ENCODE assay signal across 7 worm cellular contexts in the genomic region with DNA sequence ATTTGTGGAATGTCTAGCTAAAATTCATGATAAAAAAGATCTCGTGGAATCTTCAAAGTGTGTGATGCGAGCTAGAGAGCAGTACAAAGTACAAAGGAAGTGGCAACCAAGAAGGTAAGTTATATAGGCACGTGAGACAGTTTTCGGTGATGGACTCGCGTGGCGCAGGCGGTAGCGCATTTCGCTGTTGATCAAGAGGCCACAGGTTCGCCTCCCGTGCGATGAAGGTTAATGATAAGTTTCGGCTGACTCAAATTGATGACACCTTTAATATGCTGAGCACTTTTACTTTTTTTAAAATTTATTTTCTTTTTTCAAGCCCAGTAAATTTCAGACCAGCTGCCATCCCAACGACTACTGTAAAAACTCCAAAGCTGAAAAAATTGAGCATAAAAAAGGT.
A peak's percentile ranks its signal among the peaks of the same experiment; 100 is the strongest.
TF ChIP-seq lines count a peak whose summit lies in the region.

No protein-coding gene starts in this region.

TF ChIP-seq in whole organism, L1 larva, 84 proteins besides CTCF, POLR2A, EP300 and RAD21 (continues in another document):
- TF ChIP-seq ama-1 (optimal IDR thresholded peaks at IDR 0.05; lab: Kevin White, UChicago) (no peak), nhr-85 (tag; lab: Kevin White, UChicago) (peak; percentile 70), ztf-4 (tag; optimal IDR thresholded peaks at IDR 0.05; lab: Kevin White, UChicago) (no peak), tlp-1 (tag; optimal IDR thresholded peaks at IDR 0.05; lab: Kevin White, UChicago) (no peak), mef-2 (tag; optimal IDR thresholded peaks at IDR 0.05; lab: Kevin White, UChicago) (no peak), C04F5.9 (tag; optimal IDR thresholded peaks at IDR 0.05; lab: Kevin White, UChicago) (no peak), hpl-2 (GFP tag; optimal IDR thresholded peaks at IDR 0.05; lab: Kevin White, UChicago) (no peak), snu-23 (GFP tag; optimal IDR thresholded peaks at IDR 0.05; lab: Kevin White, UChicago) (peak; percentile 39), aly-2 (tag; optimal IDR thresholded peaks at IDR 0.05; lab: Kevin White, UChicago) (no peak), lin-35 (GFP tag; optimal IDR thresholded peaks at IDR 0.05; lab: Kevin White, UChicago) (peak in 1 of 2 experiments; percentile 59), grh-1 (GFP tag; IDR thresholded peaks at IDR 0.05; lab: Robert Waterston, UW) (0 out of 2 replicates have a peak, but pooled peaks have one; percentile 15), aha-1 (tag; optimal IDR thresholded peaks at IDR 0.05; lab: Kevin White, UChicago) (no peak), F16B12.6 (tag; optimal IDR thresholded peaks at IDR 0.05; lab: Kevin White, UChicago) (no peak)

TF ChIP-seq in whole organism, L2 larva, 48 proteins besides CTCF, POLR2A, EP300 and RAD21:
- no peak for TF ChIP-seq elt-1 (tag; optimal IDR thresholded peaks at IDR 0.05; lab: Kevin White, UChicago)
- no peak for TF ChIP-seq zag-1 (tag; optimal IDR thresholded peaks at IDR 0.05; lab: Kevin White, UChicago)
- peak; percentile 18 for TF ChIP-seq nhr-21 (tag; optimal IDR thresholded peaks at IDR 0.05; lab: Kevin White, UChicago)
- TF ChIP-seq sma-9 (GFP tag; optimal IDR thresholded peaks at IDR 0.05; lab: Kevin White, UChicago) = peak; percentile 50
- no peak for TF ChIP-seq sma-9 (tag; optimal IDR thresholded peaks at IDR 0.05; lab: Kevin White, UChicago)
- TF ChIP-seq fos-1 (tag; optimal IDR thresholded peaks at IDR 0.05; lab: Kevin White, UChicago) = peak; percentile 62
- peak; percentile 29 for TF ChIP-seq sma-3 (GFP tag; optimal IDR thresholded peaks at IDR 0.05; lab: Kevin White, UChicago)
- TF ChIP-seq ama-1 (optimal IDR thresholded peaks at IDR 0.05; lab: Kevin White, UChicago) = no peak
- no peak for TF ChIP-seq nhr-129 (tag; optimal IDR thresholded peaks at IDR 0.05; lab: Kevin White, UChicago)
- no peak for TF ChIP-seq Y55F3AM.14 (GFP tag; optimal IDR thresholded peaks at IDR 0.05; lab: Kevin White, UChicago)
- no peak for TF ChIP-seq peb-1 (tag; optimal IDR thresholded peaks at IDR 0.05; lab: Kevin White, UChicago)
- peak; percentile 43 for TF ChIP-seq gmeb-1 (tag; optimal IDR thresholded peaks at IDR 0.05; lab: Kevin White, UChicago)

TF ChIP-seq in whole organism, L3 larva, 47 proteins besides CTCF, POLR2A, EP300 and RAD21:
- TF ChIP-seq lsy-12 (tag; optimal IDR thresholded peaks at IDR 0.05; lab: Kevin White, UChicago) = peak; percentile 48
- no peak for TF ChIP-seq aly-2 (tag; optimal IDR thresholded peaks at IDR 0.05; lab: Kevin White, UChicago)
- TF ChIP-seq nfya-1 (tag; optimal IDR thresholded peaks at IDR 0.05; lab: Kevin White, UChicago; ENCODE audit: insufficient read depth) = peak; percentile 4
- TF ChIP-seq nhr-43 (tag; optimal IDR thresholded peaks at IDR 0.05; lab: Kevin White, UChicago; ENCODE audit: poor library complexity, severe bottlenecking) = peak; percentile 11
- peak; percentile 10 for TF ChIP-seq nhr-77 (tag; optimal IDR thresholded peaks at IDR 0.05; lab: Kevin White, UChicago)
- peak; percentile 30 for TF ChIP-seq ama-1 (optimal IDR thresholded peaks at IDR 0.05; lab: Kevin White, UChicago)
- TF ChIP-seq nhr-25 (tag; optimal IDR thresholded peaks at IDR 0.05; lab: Kevin White, UChicago) = peak; percentile 19
- TF ChIP-seq egl-5 (tag; optimal IDR thresholded peaks at IDR 0.05; lab: Kevin White, UChicago) = no peak
TF ChIP-seq in whole organism, L3 larva: peak in this region for 6.

TF ChIP-seq in whole organism, L4 larva, 104 proteins besides CTCF, POLR2A, EP300 and RAD21 (continues in another document):
- TF ChIP-seq lin-38 (GFP tag; IDR thresholded peaks at IDR 0.05; lab: Robert Waterston, UW) (peak; percentile 77; the same call in 1 of the 2 replicates), lim-7 (GFP tag; IDR thresholded peaks at IDR 0.05; lab: Robert Waterston, UW) (peak; percentile 96), php-3 (GFP tag; IDR thresholded peaks at IDR 0.05; lab: Robert Waterston, UW) (no peak; the same call in 1 of the 2 replicates), nhr-25 (tag; optimal IDR thresholded peaks at IDR 0.05; lab: Kevin White, UChicago; ENCODE audit: borderline replicate concordance, insufficient read depth) (no peak), T26A8.4 (GFP tag; IDR thresholded peaks at IDR 0.05; lab: Robert Waterston, UW) (peak; percentile 71), cey-2 (tag; optimal IDR thresholded peaks at IDR 0.05; lab: Kevin White, UChicago; ENCODE audit: borderline replicate concordance, insufficient read depth) (no peak), zip-2 (tag; optimal IDR thresholded peaks at IDR 0.05; lab: Kevin White, UChicago) (no peak), dmd-8 (GFP tag; IDR thresholded peaks at IDR 0.05; lab: Robert Waterston, UW) (peak; percentile 93), jun-1 (tag; optimal IDR thresholded peaks at IDR 0.05; lab: Kevin White, UChicago) (no peak), pha-4 (GFP tag; IDR thresholded peaks at IDR 0.05; lab: Robert Waterston, UW) (peak; percentile 82), pha-4 (tag; optimal IDR thresholded peaks at IDR 0.05; lab: Kevin White, UChicago) (no peak), egl-27 (tag; optimal IDR thresholded peaks at IDR 0.05; lab: Kevin White, UChicago) (no peak), nhr-77 (tag; optimal IDR thresholded peaks at IDR 0.05; lab: Kevin White, UChicago) (no peak), ces-1 (GFP tag; optimal IDR thresholded peaks at IDR 0.05; lab: Kevin White, UChicago) (no peak)

TF ChIP-seq in whole organism, early embryonic, 17 proteins besides CTCF, POLR2A, EP300 and RAD21:
- TF ChIP-seq aly-1 (tag; optimal IDR thresholded peaks at IDR 0.05; lab: Kevin White, UChicago) = no peak
- 0 out of 2 replicates have a peak, but pooled peaks have one; percentile 25 for TF ChIP-seq pes-1 (GFP tag; IDR thresholded peaks at IDR 0.05; lab: Robert Waterston, UW)

TF ChIP-seq in whole organism, midembryonic, 9 proteins besides CTCF, POLR2A, EP300 and RAD21:
- TF ChIP-seq ref-1 (GFP tag; conservative IDR thresholded peaks at IDR 0.05; lab: Robert Waterston, UW) (no peak), flt-1 (GFP tag; IDR thresholded peaks at IDR 0.05; lab: Robert Waterston, UW) (no peak), tab-1 (GFP tag; IDR thresholded peaks at IDR 0.05; lab: Robert Waterston, UW) (0 out of 2 replicates have a peak, but pooled peaks have one; percentile 26), ztf-23 (GFP tag; IDR thresholded peaks at IDR 0.05; lab: Robert Waterston, UW) (no peak), ztf-29 (GFP tag; IDR thresholded peaks at IDR 0.05; lab: Robert Waterston, UW) (no peak), med-1 (GFP tag; optimal IDR thresholded peaks at IDR 0.05; lab: Kevin White, UChicago; ENCODE audit: insufficient read depth) (no peak), klf-2 (GFP tag; conservative IDR thresholded peaks at IDR 0.05; lab: Robert Waterston, UW) (0 out of 2 replicates have a peak, but pooled peaks have one; percentile 42), cog-1 (tag; optimal IDR thresholded peaks at IDR 0.05; lab: Kevin White, UChicago) (no peak)

TF ChIP-seq in whole organism, young adult, 124 proteins besides CTCF, POLR2A, EP300 and RAD21 (continues in another document):
- TF ChIP-seq B0019.2 (GFP tag; conservative IDR thresholded peaks at IDR 0.05; lab: Robert Waterston, UW) = 0 out of 2 replicates have a peak, but pooled peaks have one; percentile 14
- TF ChIP-seq ccch-3 (GFP tag; optimal IDR thresholded peaks at IDR 0.05; lab: Kevin White, UChicago) = no peak
- no peak for TF ChIP-seq snpc-4 (GFP tag; optimal IDR thresholded peaks at IDR 0.05; lab: Kevin White, UChicago)
- TF ChIP-seq snpc-4 (tag; optimal IDR thresholded peaks at IDR 0.05; lab: Kevin White, UChicago) = no peak
- TF ChIP-seq ets-4 (GFP tag; optimal IDR thresholded peaks at IDR 0.05; lab: Kevin White, UChicago) = peak; percentile 20
- peak; percentile 15 for TF ChIP-seq F57C9.4 (tag; optimal IDR thresholded peaks at IDR 0.05; lab: Kevin White, UChicago)
- no peak for TF ChIP-seq Y67H2A.10 (GFP tag; conservative IDR thresholded peaks at IDR 0.05; lab: Robert Waterston, UW)
- TF ChIP-seq attf-6 (GFP tag; IDR thresholded peaks at IDR 0.05; lab: Robert Waterston, UW) = no peak
- peak; percentile 3 for TF ChIP-seq lsy-27 (tag; optimal IDR thresholded peaks at IDR 0.05; lab: Kevin White, UChicago; ENCODE audit: borderline replicate concordance, insufficient read depth)
- TF ChIP-seq snpc-3.4 (tag; optimal IDR thresholded peaks at IDR 0.05; lab: Kevin White, UChicago) = peak; percentile 55
- no peak for TF ChIP-seq let-526 (GFP tag; IDR thresholded peaks at IDR 0.05; lab: Robert Waterston, UW)
- peak; percentile 88; the same call in 1 of the 2 replicates for TF ChIP-seq cebp-2 (GFP tag; IDR thresholded peaks at IDR 0.05; lab: Robert Waterston, UW)
- no peak for TF ChIP-seq nfya-2 (GFP tag; IDR thresholded peaks at IDR 0.05; lab: Robert Waterston, UW)
- peak in 1 of 2 experiments; percentile 26 for TF ChIP-seq let-607 (tag; optimal IDR thresholded peaks at IDR 0.05; lab: Kevin White, UChicago)
- TF ChIP-seq ztf-3 (GFP tag; optimal IDR thresholded peaks at IDR 0.05; lab: Kevin White, UChicago) = no peak
- no peak for TF ChIP-seq tbx-9 (tag; optimal IDR thresholded peaks at IDR 0.05; lab: Kevin White, UChicago; ENCODE audit: borderline replicate concordance)
- TF ChIP-seq rpc-1 (optimal IDR thresholded peaks at IDR 0.05; lab: Kevin White, UChicago) = peak; percentile 84
- peak; percentile 91 for TF ChIP-seq rpc-1 (tag; optimal IDR thresholded peaks at IDR 0.05; lab: Kevin White, UChicago)
- TF ChIP-seq hrde-1 (tag; optimal IDR thresholded peaks at IDR 0.05; lab: Kevin White, UChicago; ENCODE audit: borderline replicate concordance) = peak; percentile 40
- TF ChIP-seq nfya-1 (tag; optimal IDR thresholded peaks at IDR 0.05; lab: Kevin White, UChicago; ENCODE audit: borderline replicate concordance, insufficient read depth) = no peak
- 0 out of 2 replicates have a peak, but pooled peaks have one; percentile 44 for TF ChIP-seq B0336.3 (GFP tag; IDR thresholded peaks at IDR 0.05; lab: Robert Waterston, UW)
- TF ChIP-seq ceh-40 (GFP tag; IDR thresholded peaks at IDR 0.05; lab: Robert Waterston, UW) = 0 out of 2 replicates have a peak, but pooled peaks have one; percentile 82
- peak; percentile 50; the same call in 1 of the 2 replicates for TF ChIP-seq ztf-28 (GFP tag; IDR thresholded peaks at IDR 0.05; lab: Robert Waterston, UW)
- TF ChIP-seq bed-2 (GFP tag; IDR thresholded peaks at IDR 0.05; lab: Robert Waterston, UW) = peak; percentile 64; the same call in 1 of the 2 replicates
- no peak for TF ChIP-seq atf-7 (tag; optimal IDR thresholded peaks at IDR 0.05; lab: Kevin White, UChicago)
- TF ChIP-seq ztf-6 (GFP tag; IDR thresholded peaks at IDR 0.05; lab: Robert Waterston, UW) = 0 out of 2 replicates have a peak, but pooled peaks have one; percentile 67
- TF ChIP-seq repo-1 (tag; optimal IDR thresholded peaks at IDR 0.05; lab: Kevin White, UChicago) = peak; percentile 57
- TF ChIP-seq mes-4 (tag; optimal IDR thresholded peaks at IDR 0.05; lab: Kevin White, UChicago) = peak; percentile 68
- peak; percentile 68 for TF ChIP-seq dox-1 (GFP tag; IDR thresholded peaks at IDR 0.05; lab: Robert Waterston, UW)
- TF ChIP-seq hmg-1.2 (GFP tag; IDR thresholded peaks at IDR 0.05; lab: Robert Waterston, UW) = peak; percentile 61
- TF ChIP-seq B0035.1 (tag; optimal IDR thresholded peaks at IDR 0.05; lab: Kevin White, UChicago) = no peak
